Fruit fly (Drosophila melanogaster) whole organism, embryonic: ENCODE measurements around the gene Dlic.

ENCODE experiments used
- CG1792 ChIP-seq: fragments of 200-800 bp; sonication (Bioruptor generic); optimal IDR thresholded peaks from 2 replicates; lab custom pipeline; 2016; ENCODE audit warnings: missing biosample characterization, missing genetic modification characterization
- D19B ChIP-seq: fragments of 200-800 bp; sonication (Bioruptor generic); optimal IDR thresholded peaks from 2 replicates; lab custom pipeline; 2017; ENCODE audit warnings: missing biosample characterization, mild to moderate bottlenecking, missing genetic modification characterization
- MTF-1 ChIP-seq: fragments of 200-800 bp; sonication (Bioruptor generic); optimal IDR thresholded peaks from 2 replicates; lab custom pipeline; 2018; ENCODE audit warnings: missing biosample characterization, mild to moderate bottlenecking, missing genetic modification characterization, borderline replicate concordance
- Oli ChIP-seq: fragments of 200-800 bp; sonication (Bioruptor generic); optimal IDR thresholded peaks from 2 replicates; lab custom pipeline; 2018; ENCODE audit warnings: missing biosample characterization, mild to moderate bottlenecking, missing genetic modification characterization, moderate library complexity

dm6 chrX:11128828-11129227 is 25.4 kb upstream of the Dlic start, which contains the start of gene SrpRalpha:
- no peak for TF ChIP-seq MTF-1 (GFP tag; lab: Kevin White, UChicago)
- no peak for TF ChIP-seq D19B
- TF ChIP-seq CG1792 (GFP tag; lab: Kevin White, UChicago) = no peak
- no peak for TF ChIP-seq Oli (tag; lab: Kevin White, UChicago)
